Fruit fly (Drosophila melanogaster) whole organism, embryonic: Measurements from ENCODE around the gene ca.

Experiments used
- Asciz ChIP-seq: fragments of 200-800 bp; sonication (Bioruptor generic); optimal IDR thresholded peaks from 2 replicates; lab custom pipeline; 2017; ENCODE audit warnings: missing biosample characterization, mild to moderate bottlenecking, missing genetic modification characterization, missing genetic modification reagents
- BEAF-32 ChIP-seq: fragments of 200-800 bp; sonication (Bioruptor generic); optimal IDR thresholded peaks from 3 replicates; lab custom pipeline; 2017; ENCODE audit warnings: missing biosample characterization, missing genetic modification characterization, mild to moderate bottlenecking, moderate library complexity, missing genetic modification reagents
- Bgb ChIP-seq: fragments of 200-800 bp; sonication (Bioruptor generic); IDR thresholded peaks from 2 replicates; pipeline ENCODE4 v1.3.6; 2022; ENCODE audit warnings: missing biosample characterization, missing genetic modification characterization; ENCODE audit not compliant: partially characterized antibody
- CG11456 ChIP-seq: fragments of 200-800 bp; sonication (Bioruptor generic); IDR thresholded peaks from 3 replicates; pipeline ENCODE4 v1.3.6; 2022; ENCODE audit warnings: missing biosample characterization, missing genetic modification characterization
- CG11723 ChIP-seq: fragments of 200-800 bp; sonication (Bioruptor generic); optimal IDR thresholded peaks from 2 replicates; lab custom pipeline; 2017; ENCODE audit warnings: missing biosample characterization, mild to moderate bottlenecking, missing genetic modification characterization
- CG12219 ChIP-seq: fragments of 200-800 bp; sonication (Bioruptor generic); optimal IDR thresholded peaks from 3 replicates; lab custom pipeline; 2018; ENCODE audit warnings: missing biosample characterization, mild to moderate bottlenecking, missing genetic modification characterization
- CG12659 ChIP-seq: fragments of 200-800 bp; sonication (Bioruptor generic); optimal IDR thresholded peaks from 3 replicates; lab custom pipeline; 2017; ENCODE audit warnings: mild to moderate bottlenecking, missing biosample characterization, missing genetic modification reagents, missing genetic modification characterization
- CG12744 ChIP-seq: fragments of 200-800 bp; sonication (Bioruptor generic); optimal IDR thresholded peaks from 2 replicates; lab custom pipeline; 2016; ENCODE audit warnings: missing biosample characterization, missing genetic modification characterization
- CG14667 ChIP-seq: fragments of 200-800 bp; sonication (Bioruptor generic); IDR thresholded peaks from 2 replicates; pipeline ENCODE4 v1.3.6; 2022; ENCODE audit warnings: missing biosample characterization, missing genetic modification characterization
- CG15269 ChIP-seq: fragments of 200-800 bp; sonication (Bioruptor generic); optimal IDR thresholded peaks from 2 replicates; lab custom pipeline; 2018; ENCODE audit warnings: missing biosample characterization, mild to moderate bottlenecking, missing genetic modification characterization, moderate library complexity
- CG1603 ChIP-seq: fragments of 200-800 bp; sonication (Bioruptor generic); optimal IDR thresholded peaks from 2 replicates; lab custom pipeline; 2019; ENCODE audit warnings: missing biosample characterization, mild to moderate bottlenecking, missing genetic modification characterization, moderate library complexity
- CG17328 ChIP-seq: fragments of 200-800 bp; sonication (Bioruptor generic); IDR thresholded peaks from 2 replicates; pipeline ENCODE4 v1.3.6; 2022; ENCODE audit warnings: missing biosample characterization, missing genetic modification characterization
- CG17829 ChIP-seq: fragments of 200-800 bp; optimal IDR thresholded peaks from 2 replicates; lab custom pipeline; 2019; ENCODE audit warnings: missing biosample characterization, mild to moderate bottlenecking, missing genetic modification characterization, moderate library complexity
- CG18764 ChIP-seq: fragments of 200-800 bp; sonication (Bioruptor generic); optimal IDR thresholded peaks from 3 replicates; lab custom pipeline; 2016; ENCODE audit warnings: missing biosample characterization, missing genetic modification characterization
- CG2199 ChIP-seq: fragments of 200-800 bp; sonication (Bioruptor generic); IDR thresholded peaks from 3 replicates; pipeline ENCODE4 v1.3.6; 2022; ENCODE audit warnings: missing biosample characterization, missing genetic modification characterization
- CG31224 ChIP-seq: fragments of 200-800 bp; sonication (Bioruptor generic); IDR thresholded peaks from 2 replicates; pipeline ENCODE4 v1.3.6; 2022; ENCODE audit warnings: missing biosample characterization, missing genetic modification characterization
- CG3847 ChIP-seq: fragments of 200-800 bp; sonication (Bioruptor generic); IDR thresholded peaks from 2 replicates; pipeline ENCODE4 v1.3.6; 2022; ENCODE audit warnings: missing biosample characterization, missing genetic modification characterization
- CG4730 ChIP-seq: fragments of 200-800 bp; sonication (Bioruptor generic); IDR thresholded peaks from 2 replicates; pipeline ENCODE4 v1.3.6; 2022; ENCODE audit warnings: missing biosample characterization, missing genetic modification characterization
- CG7372 ChIP-seq: fragments of 200-800 bp; sonication (Bioruptor generic); IDR thresholded peaks from 2 replicates; pipeline ENCODE4 v1.3.6; 2022; ENCODE audit warnings: missing biosample characterization, missing genetic modification characterization
- CG8089 ChIP-seq: fragments of 200-800 bp; sonication (Bioruptor generic); optimal IDR thresholded peaks from 3 replicates; lab custom pipeline; 2016; ENCODE audit warnings: missing biosample characterization, missing genetic modification characterization
- CG8478 ChIP-seq: fragments of >200 bp; optimal IDR thresholded peaks from 2 replicates; lab custom pipeline; 2018
- CoRest ChIP-seq: fragments of 200-800 bp; sonication (Bioruptor generic); optimal IDR thresholded peaks from 3 replicates; lab custom pipeline; 2018; ENCODE audit warnings: missing biosample characterization, mild to moderate bottlenecking, missing genetic modification characterization, moderate library complexity
- Deaf1 ChIP-seq: fragments of 200-800 bp; optimal IDR thresholded peaks from 3 replicates; lab custom pipeline; 2019; ENCODE audit warnings: missing biosample characterization, mild to moderate bottlenecking, missing genetic modification characterization, moderate library complexity
- Doc3 ChIP-seq: fragments of 200-800 bp; sonication (Bioruptor generic); IDR thresholded peaks from 3 replicates; pipeline ENCODE4 v1.3.6; 2022; ENCODE audit warnings: missing biosample characterization, missing genetic modification characterization; ENCODE audit not compliant: partially characterized antibody
- E2f2 ChIP-seq: fragments of 200-800 bp; sonication (Bioruptor generic); IDR thresholded peaks from 2 replicates; pipeline ENCODE4 v1.3.6; 2022; ENCODE audit warnings: missing biosample characterization, missing genetic modification characterization
- ERR ChIP-seq: fragments of 200-800 bp; sonication (Bioruptor generic); optimal IDR thresholded peaks from 2 replicates; lab custom pipeline; 2016; ENCODE audit warnings: missing biosample characterization, missing genetic modification characterization
- Lhr ChIP-seq: fragments of 200-800 bp; sonication (Bioruptor generic); optimal IDR thresholded peaks from 3 replicates; lab custom pipeline; 2017; ENCODE audit warnings: mild to moderate bottlenecking, missing biosample characterization, missing genetic modification reagents, missing genetic modification characterization
- Ptx1 ChIP-seq: fragments of 200-800 bp; sonication (Bioruptor generic); IDR thresholded peaks from 2 replicates; pipeline ENCODE4 v1.3.6; 2022; ENCODE audit warnings: missing biosample characterization, missing genetic modification characterization
- Ravus ChIP-seq: fragments of 200-800 bp; sonication (Bioruptor generic); IDR thresholded peaks from 2 replicates; pipeline ENCODE4 v1.3.6; 2022; ENCODE audit warnings: missing biosample characterization, missing genetic modification characterization
- Rfx ChIP-seq: fragments of 200-800 bp; sonication (Bioruptor generic); IDR thresholded peaks from 2 replicates; pipeline ENCODE4 v1.3.6; 2022; ENCODE audit warnings: missing biosample characterization, missing genetic modification characterization
- Sox102F ChIP-seq: fragments of 200-800 bp; sonication (Bioruptor generic); optimal IDR thresholded peaks from 2 replicates; lab custom pipeline; 2018; ENCODE audit warnings: missing biosample characterization, mild to moderate bottlenecking, missing genetic modification characterization, moderate library complexity
- Tbp ChIP-seq: fragments of >200 bp; optimal IDR thresholded peaks from 2 replicates; lab custom pipeline; 2018; ENCODE audit warnings: missing biosample characterization, missing genetic modification characterization
- Xbp1 ChIP-seq: fragments of 200-800 bp; sonication (Bioruptor generic); optimal IDR thresholded peaks from 3 replicates; lab custom pipeline; 2016; ENCODE audit warnings: missing biosample characterization, mild to moderate bottlenecking, missing genetic modification characterization
- amos ChIP-seq: fragments of 200-800 bp; sonication (Bioruptor generic); IDR thresholded peaks from 2 replicates; pipeline ENCODE4 v1.3.6; 2022; ENCODE audit warnings: missing biosample characterization, missing genetic modification characterization; ENCODE audit not compliant: partially characterized antibody
- bab2 ChIP-seq: fragments of 200-800 bp; sonication (Bioruptor generic); optimal IDR thresholded peaks from 2 replicates; lab custom pipeline; 2016; ENCODE audit warnings: missing biosample characterization, missing genetic modification characterization
- fru ChIP-seq: fragments of >200 bp; optimal IDR thresholded peaks from 2 replicates; lab custom pipeline; 2017
- gsb-n ChIP-seq: fragments of 200-800 bp; sonication (Bioruptor generic); optimal IDR thresholded peaks from 3 replicates; lab custom pipeline; 2018; ENCODE audit warnings: missing biosample characterization, mild to moderate bottlenecking, missing genetic modification characterization
- hbn ChIP-seq: fragments of 200-800 bp; sonication (Bioruptor generic); IDR thresholded peaks from 2 replicates; pipeline ENCODE4 v1.3.6; 2022; ENCODE audit warnings: missing biosample characterization, missing genetic modification characterization; ENCODE audit not compliant: partially characterized antibody
- insv ChIP-seq, 2 experiments: fragments of 200-800 bp; sonication (Bioruptor generic); optimal IDR thresholded peaks; 3 replicates each; lab custom pipeline; 2016 to 2018; ENCODE audit warnings: missing biosample characterization in 2 of 2, missing genetic modification characterization in 2 of 2
- knrl ChIP-seq: fragments of 200-800 bp; sonication (Bioruptor generic); IDR thresholded peaks from 3 replicates; pipeline ENCODE4 v1.3.6; 2022; ENCODE audit warnings: missing biosample characterization, missing genetic modification characterization; ENCODE audit not compliant: partially characterized antibody
- lbe ChIP-seq: fragments of 200-800 bp; sonication (Bioruptor generic); optimal IDR thresholded peaks from 2 replicates; lab custom pipeline; 2016; ENCODE audit warnings: missing biosample characterization, mild to moderate bottlenecking, missing genetic modification characterization
- lilli ChIP-seq: fragments of 200-800 bp; sonication (Bioruptor generic); optimal IDR thresholded peaks from 3 replicates; lab custom pipeline; 2016; ENCODE audit warnings: missing biosample characterization, missing genetic modification characterization
- mirr ChIP-seq: fragments of 200-800 bp; sonication (Bioruptor generic); optimal IDR thresholded peaks from 3 replicates; lab custom pipeline; 2018; ENCODE audit warnings: missing biosample characterization, mild to moderate bottlenecking, missing genetic modification characterization
- org-1 ChIP-seq: fragments of 200-800 bp; sonication (Bioruptor generic); optimal IDR thresholded peaks from 2 replicates; lab custom pipeline; 2017; ENCODE audit warnings: missing biosample characterization, missing genetic modification characterization
- otp ChIP-seq: fragments of 200-800 bp; sonication (Bioruptor generic); IDR thresholded peaks from 3 replicates; pipeline ENCODE4, ENCODE4 v1.3.6; 2022; ENCODE audit warnings: missing biosample characterization, missing genetic modification characterization
- ro ChIP-seq: fragments of 200-800 bp; sonication (Bioruptor generic); IDR thresholded peaks from 2 replicates; pipeline ENCODE4 v1.3.6; 2022; ENCODE audit warnings: missing biosample characterization, missing genetic modification characterization
- run ChIP-seq: fragments of 200-800 bp; sonication (Bioruptor generic); optimal IDR thresholded peaks from 3 replicates; lab custom pipeline; 2018; ENCODE audit warnings: missing biosample characterization, mild to moderate bottlenecking, missing genetic modification characterization
- sens ChIP-seq: fragments of 200-800 bp; sonication (Bioruptor generic); peaks from one replicate; lab custom pipeline; 2016; ENCODE audit warnings: missing biosample characterization, missing genetic modification characterization
- sisA ChIP-seq: fragments of 200-800 bp; sonication (Bioruptor generic); IDR thresholded peaks from 2 replicates; pipeline ENCODE4 v1.3.6; 2022; ENCODE audit warnings: missing biosample characterization, missing genetic modification characterization
- slou ChIP-seq: fragments of 200-800 bp; sonication (Bioruptor generic); optimal IDR thresholded peaks from 3 replicates; lab custom pipeline; 2016; ENCODE audit warnings: missing biosample characterization, missing genetic modification characterization
- unc-4 ChIP-seq: fragments of 200-800 bp; sonication (Bioruptor generic); IDR thresholded peaks from 2 replicates; pipeline ENCODE4 v1.3.6; 2022; ENCODE audit warnings: missing biosample characterization, missing genetic modification characterization; ENCODE audit not compliant: partially characterized antibody
- wor ChIP-seq: fragments of 200-800 bp; sonication (Bioruptor generic); IDR thresholded peaks from 2 replicates; pipeline ENCODE4 v1.3.6; 2022; ENCODE audit warnings: missing biosample characterization, missing genetic modification characterization

Gene ca

dm6 chr3R:29859763-29860162 is 53.2 kb downstream of the ca start (continued):
- TF ChIP-seq CG8089 (no peak), Ravus (no peak), unc-4 (0 out of 2 replicates have a peak, but pooled peaks have one; percentile 49), CG2199 (GFP tag; lab: Robert Waterston, UW) (0 out of 3 replicates have a peak, but pooled peaks have one; percentile 31), org-1 (GFP tag; lab: Kevin White, UChicago) (no peak), lilli (GFP tag; lab: Kevin White, UChicago) (peak; percentile 67), CG12219 (peak; percentile 28), CG1603 (tag; lab: Kevin White, UChicago) (peak; percentile 74), CG15269 (tag; lab: Kevin White, UChicago) (no peak), CG12744 (GFP tag; lab: Kevin White, UChicago) (peak; percentile 10), CG8478 (lab: Kevin White, UChicago) (no peak), run (no peak), CG17328 (GFP tag; lab: Robert Waterston, UW) (no peak), Rfx (GFP tag; lab: Robert Waterston, UW) (peak; percentile 81), bab2 (GFP tag; lab: Kevin White, UChicago) (peak; percentile 19), hbn (GFP tag; lab: Robert Waterston, UW) (no peak), Doc3 (GFP tag; lab: Robert Waterston, UW) (peak; percentile 31; the same call in 1 of the 3 replicates), gsb-n (tag; lab: Kevin White, UChicago) (no peak), wor (GFP tag; lab: Robert Waterston, UW) (no peak), CoRest (peak; percentile 64), Lhr (GFP tag; lab: Kevin White, UChicago) (peak; percentile 10), insv (GFP tag; optimal IDR thresholded peaks at IDR 0.05; lab: Kevin White, UChicago) (no peak), Xbp1 (GFP tag; lab: Kevin White, UChicago) (peak; percentile 59), sens (peak; percentile 94), BEAF-32 (GFP tag; lab: Kevin White, UChicago) (peak; percentile 34), E2f2 (peak; percentile 67), CG17829 (peak; percentile 59), Bgb (GFP tag; lab: Robert Waterston, UW) (peak; percentile 58), otp (GFP tag; lab: Robert Waterston, UW) (no peak), CG12659 (GFP tag; lab: Kevin White, UChicago) (peak; percentile 79), CG14667 (GFP tag; lab: Robert Waterston, UW) (no peak), ro (GFP tag; lab: Robert Waterston, UW) (no peak), Deaf1 (tag; lab: Kevin White, UChicago) (no peak), CG11456 (GFP tag; lab: Robert Waterston, UW) (0 out of 3 replicates have a peak, but pooled peaks have one; percentile 52), fru (lab: Kevin White, UChicago) (no peak), CG18764 (GFP tag; lab: Kevin White, UChicago) (no peak), CG3847 (GFP tag; lab: Robert Waterston, UW) (peak; percentile 49; the same call in 1 of the 2 replicates), Tbp (no peak), ERR (no peak), knrl (GFP tag; lab: Robert Waterston, UW) (no peak), CG4730 (GFP tag; lab: Robert Waterston, UW) (no peak), Asciz (GFP tag; lab: Kevin White, UChicago) (no peak), CG31224 (GFP tag; lab: Robert Waterston, UW) (0 out of 2 replicates have a peak, but pooled peaks have one; percentile 34), lbe (GFP tag; lab: Kevin White, UChicago) (peak; percentile 45), slou (GFP tag; lab: Kevin White, UChicago) (no peak), CG7372 (GFP tag; lab: Robert Waterston, UW) (peak; percentile 54; the same call in 1 of the 2 replicates), CG11723 (GFP tag; lab: Kevin White, UChicago) (no peak), Ptx1 (GFP tag; lab: Robert Waterston, UW) (peak; percentile 49), mirr (GFP tag; lab: Kevin White, UChicago) (peak; percentile 75), amos (GFP tag; lab: Robert Waterston, UW) (peak; percentile 31; the same call in 1 of the 2 replicates), Sox102F (no peak), sisA (GFP tag; lab: Robert Waterston, UW) (no peak)
